Fruit fly (Drosophila melanogaster) whole organism, embryonic: ENCODE results near the gene IntS6.

Experiments used
- Abd-B ChIP-seq: fragments of 200-800 bp; sonication (Bioruptor generic); optimal IDR thresholded peaks from 2 replicates; lab custom pipeline; 2018; ENCODE audit warnings: missing biosample characterization, mild to moderate bottlenecking, missing genetic modification characterization, moderate library complexity
- Aef1 ChIP-seq: fragments of 200-800 bp; sonication (Bioruptor generic); IDR thresholded peaks from 3 replicates; pipeline ENCODE4 v1.3.6; 2022; ENCODE audit warnings: missing biosample characterization, missing genetic modification characterization
- Antp ChIP-seq: fragments of 200-800 bp; sonication (Bioruptor generic); optimal IDR thresholded peaks from 3 replicates; lab custom pipeline; 2016; ENCODE audit warnings: missing biosample characterization, missing genetic modification characterization
- CG1024 ChIP-seq: fragments of 200-800 bp; sonication (Bioruptor generic); IDR thresholded peaks from 2 replicates; pipeline ENCODE4 v1.3.6; 2022; ENCODE audit warnings: missing biosample characterization, missing genetic modification characterization
- CG10979 ChIP-seq: fragments of 200-800 bp; sonication (Bioruptor generic); optimal IDR thresholded peaks from 2 replicates; lab custom pipeline; 2018; ENCODE audit warnings: missing biosample characterization, mild to moderate bottlenecking, missing genetic modification characterization, moderate library complexity
- CG11695 ChIP-seq: fragments of 200-800 bp; sonication (Bioruptor generic); IDR thresholded peaks from 3 replicates; pipeline ENCODE4 v1.3.6; 2022; ENCODE audit warnings: missing biosample characterization, missing genetic modification characterization
- CG12071 ChIP-seq: fragments of 200-800 bp; sonication (Bioruptor generic); optimal IDR thresholded peaks from 3 replicates; lab custom pipeline; 2018; ENCODE audit warnings: missing biosample characterization, mild to moderate bottlenecking, missing genetic modification characterization
- CG1233 ChIP-seq: fragments of 200-800 bp; sonication (Bioruptor generic); optimal IDR thresholded peaks from 4 replicates; lab custom pipeline; 2018; ENCODE audit warnings: missing biosample characterization, mild to moderate bottlenecking, missing genetic modification characterization
- CG12659 ChIP-seq: fragments of 200-800 bp; sonication (Bioruptor generic); optimal IDR thresholded peaks from 3 replicates; lab custom pipeline; 2017; ENCODE audit warnings: mild to moderate bottlenecking, missing biosample characterization, missing genetic modification reagents, missing genetic modification characterization
- CG15269 ChIP-seq: fragments of 200-800 bp; sonication (Bioruptor generic); optimal IDR thresholded peaks from 2 replicates; lab custom pipeline; 2018; ENCODE audit warnings: missing biosample characterization, mild to moderate bottlenecking, missing genetic modification characterization, moderate library complexity
- CG15601 ChIP-seq: fragments of 200-800 bp; sonication (Bioruptor generic); optimal IDR thresholded peaks from 3 replicates; lab custom pipeline; 2019; ENCODE audit warnings: missing biosample characterization, mild to moderate bottlenecking, missing genetic modification characterization, moderate library complexity
- CG1603 ChIP-seq: fragments of 200-800 bp; sonication (Bioruptor generic); optimal IDR thresholded peaks from 2 replicates; lab custom pipeline; 2019; ENCODE audit warnings: missing biosample characterization, mild to moderate bottlenecking, missing genetic modification characterization, moderate library complexity
- CG16863 ChIP-seq: fragments of 200-800 bp; sonication (Bioruptor generic); optimal IDR thresholded peaks from 3 replicates; lab custom pipeline; 2016; ENCODE audit warnings: missing biosample characterization, missing genetic modification characterization
- CG17912 ChIP-seq: fragments of 200-800 bp; sonication (Bioruptor generic); optimal IDR thresholded peaks from 2 replicates; lab custom pipeline; 2018; ENCODE audit warnings: missing biosample characterization, mild to moderate bottlenecking, missing genetic modification characterization
- CG18599 ChIP-seq: fragments of 200-800 bp; sonication (Bioruptor generic); optimal IDR thresholded peaks from 3 replicates; lab custom pipeline; 2017; ENCODE audit warnings: missing biosample characterization, missing genetic modification characterization, mild to moderate bottlenecking, moderate library complexity, missing genetic modification reagents
- CG2875 ChIP-seq: fragments of 200-800 bp; sonication (Bioruptor generic); optimal IDR thresholded peaks from 2 replicates; lab custom pipeline; 2017; ENCODE audit warnings: missing biosample characterization, mild to moderate bottlenecking, missing genetic modification characterization, missing genetic modification reagents
- CG3407 ChIP-seq: fragments of 200-800 bp; sonication (Bioruptor generic); optimal IDR thresholded peaks from 2 replicates; lab custom pipeline; 2018; ENCODE audit warnings: missing biosample characterization, mild to moderate bottlenecking, missing genetic modification characterization
- CG4360 ChIP-seq: fragments of 200-800 bp; sonication (Bioruptor generic); IDR thresholded peaks from 2 replicates; pipeline ENCODE4 v1.3.6; 2022; ENCODE audit warnings: missing biosample characterization, missing genetic modification characterization
- CG4424 ChIP-seq: fragments of 200-800 bp; sonication (Bioruptor generic); optimal IDR thresholded peaks from 3 replicates; lab custom pipeline; 2016; ENCODE audit warnings: missing biosample characterization, missing genetic modification characterization
- CG6689 ChIP-seq: fragments of 200-800 bp; sonication (Bioruptor generic); IDR thresholded peaks from 2 replicates; pipeline ENCODE4 v1.3.6; 2022; ENCODE audit warnings: missing biosample characterization, missing genetic modification characterization
- CG7963 ChIP-seq: fragments of 200-800 bp; sonication (Bioruptor generic); IDR thresholded peaks from 3 replicates; pipeline ENCODE4 v1.3.6; 2022; ENCODE audit warnings: missing biosample characterization, missing genetic modification characterization; ENCODE audit not compliant: partially characterized antibody
- CG9609 ChIP-seq: fragments of 200-800 bp; sonication (Bioruptor generic); optimal IDR thresholded peaks from 3 replicates; lab custom pipeline; 2016; ENCODE audit warnings: missing biosample characterization, missing genetic modification characterization
- Chrac-16 ChIP-seq: fragments of 200-800 bp; sonication (Bioruptor generic); optimal IDR thresholded peaks from 3 replicates; lab custom pipeline; 2016; ENCODE audit warnings: missing biosample characterization, missing genetic modification characterization
- D ChIP-seq, 2 experiments: fragments of 200-800 bp in 1 of 2; fragments of >200 bp in 1 of 2; sonication (Bioruptor generic) in 1 of 2; optimal IDR thresholded peaks; 2 replicates in 1 of 2; 3 replicates in 1 of 2; lab custom pipeline; 2017; ENCODE audit warnings: mild to moderate bottlenecking in 1 of 2, missing biosample characterization in 1 of 2, missing genetic modification characterization in 1 of 2, missing genetic modification reagents in 1 of 2
- Gug ChIP-seq: fragments of 200-800 bp; sonication (Bioruptor generic); IDR thresholded peaks from 4 replicates; pipeline ENCODE4 v1.3.6; 2022; ENCODE audit warnings: missing biosample characterization, missing genetic modification characterization
- HHEX ChIP-seq: fragments of 200-800 bp; sonication (Bioruptor generic); optimal IDR thresholded peaks from 3 replicates; lab custom pipeline; 2017; ENCODE audit warnings: missing biosample characterization, mild to moderate bottlenecking, missing genetic modification characterization, missing genetic modification reagents
- HLH3B ChIP-seq: fragments of 200-800 bp; sonication (Bioruptor generic); IDR thresholded peaks from 2 replicates; pipeline ENCODE4 v1.3.6; 2022; ENCODE audit warnings: missing biosample characterization, missing genetic modification characterization
- Oaz ChIP-seq: fragments of 200-800 bp; sonication (Bioruptor generic); IDR thresholded peaks from 2 replicates; pipeline ENCODE4 v1.3.6; 2022; ENCODE audit warnings: missing biosample characterization, missing genetic modification characterization
- Pdp1 ChIP-seq, 2 experiments: fragments of 200-800 bp; sonication (Bioruptor generic); optimal IDR thresholded peaks; 3 replicates each; lab custom pipeline; 2016; ENCODE audit warnings: missing biosample characterization in 2 of 2, missing genetic modification characterization in 2 of 2, mild to moderate bottlenecking in 1 of 2, moderate library complexity in 1 of 2
- YL-1 ChIP-seq: fragments of 200-800 bp; sonication (Bioruptor generic); optimal IDR thresholded peaks from 3 replicates; lab custom pipeline; 2017; ENCODE audit warnings: missing biosample characterization, mild to moderate bottlenecking, missing genetic modification characterization
- bab2 ChIP-seq: fragments of 200-800 bp; sonication (Bioruptor generic); optimal IDR thresholded peaks from 2 replicates; lab custom pipeline; 2016; ENCODE audit warnings: missing biosample characterization, missing genetic modification characterization
- br ChIP-seq: fragments of >200 bp; optimal IDR thresholded peaks from 2 replicates; lab custom pipeline; 2017
- ci ChIP-seq: fragments of 200-800 bp; sonication (Bioruptor generic); IDR thresholded peaks from 3 replicates; pipeline ENCODE4 v1.3.6; 2022; ENCODE audit warnings: missing biosample characterization, missing genetic modification characterization
- crol ChIP-seq: fragments of 200-800 bp; sonication (Bioruptor generic); IDR thresholded peaks from 2 replicates; pipeline ENCODE4 v1.3.6; 2022; ENCODE audit warnings: missing biosample characterization, missing genetic modification characterization
- ewg ChIP-seq: fragments of 200-800 bp; sonication (Bioruptor generic); optimal IDR thresholded peaks from 3 replicates; lab custom pipeline; 2017; ENCODE audit warnings: mild to moderate bottlenecking, missing biosample characterization, missing genetic modification reagents, missing genetic modification characterization
- gem ChIP-seq: fragments of 200-800 bp; sonication (Bioruptor generic); optimal IDR thresholded peaks from 2 replicates; lab custom pipeline; 2019; ENCODE audit warnings: missing biosample characterization, mild to moderate bottlenecking, missing genetic modification characterization, moderate library complexity
- grau ChIP-seq: fragments of 200-800 bp; optimal IDR thresholded peaks from 3 replicates; lab custom pipeline; 2019; ENCODE audit warnings: missing biosample characterization, mild to moderate bottlenecking, missing genetic modification characterization, moderate library complexity
- hkb ChIP-seq, 2 experiments: fragments of 200-800 bp in 1 of 2; fragments of >200 bp in 1 of 2; sonication (Bioruptor generic) in 1 of 2; IDR thresholded peaks in 1 of 2; optimal IDR thresholded peaks in 1 of 2; 2 replicates each; pipeline versions ENCODE4 v1.3.6 to Lab custom; 2017 to 2022; ENCODE audit warnings: missing biosample characterization in 1 of 2, missing genetic modification characterization in 1 of 2
- nerfin-1 ChIP-seq: fragments of 200-800 bp; sonication (Bioruptor generic); optimal IDR thresholded peaks from 3 replicates; lab custom pipeline; 2019; ENCODE audit warnings: missing biosample characterization, mild to moderate bottlenecking, missing genetic modification characterization, moderate library complexity
- nmo ChIP-seq: fragments of 200-800 bp; sonication (Bioruptor generic); optimal IDR thresholded peaks from 2 replicates; lab custom pipeline; 2018; ENCODE audit warnings: missing biosample characterization, mild to moderate bottlenecking, missing genetic modification characterization, moderate library complexity
- prd ChIP-seq, 3 experiments: fragments of >200 bp in 2 of 3; fragments of 200-800 bp in 1 of 3; sonication (Bioruptor generic) in 1 of 3; optimal IDR thresholded peaks in 2 of 3; IDR thresholded peaks in 1 of 3; 2 replicates in 2 of 3; 3 replicates in 1 of 3; pipeline versions ENCODE4 v1.3.6 to Lab custom; 2017 to 2022; ENCODE audit warnings: missing biosample characterization in 1 of 3, missing genetic modification characterization in 1 of 3
- pros ChIP-seq: fragments of 200-800 bp; sonication (Bioruptor generic); optimal IDR thresholded peaks from 3 replicates; lab custom pipeline; 2019; ENCODE audit warnings: missing biosample characterization, mild to moderate bottlenecking, missing genetic modification characterization, moderate library complexity
- row ChIP-seq: fragments of 200-800 bp; sonication (Bioruptor generic); IDR thresholded peaks from 3 replicates; pipeline ENCODE4 v1.3.6; 2022; ENCODE audit warnings: missing biosample characterization, missing genetic modification characterization
- sisA ChIP-seq: fragments of 200-800 bp; sonication (Bioruptor generic); IDR thresholded peaks from 2 replicates; pipeline ENCODE4 v1.3.6; 2022; ENCODE audit warnings: missing biosample characterization, missing genetic modification characterization
- tap ChIP-seq: fragments of 200-800 bp; optimal IDR thresholded peaks from 3 replicates; lab custom pipeline; 2019; ENCODE audit warnings: missing biosample characterization, mild to moderate bottlenecking, missing genetic modification characterization, moderate library complexity
- tin ChIP-seq: fragments of 200-800 bp; sonication (Bioruptor generic); optimal IDR thresholded peaks from 3 replicates; lab custom pipeline; 2016; ENCODE audit warnings: missing biosample characterization, missing genetic modification characterization
- wor ChIP-seq: fragments of 200-800 bp; sonication (Bioruptor generic); IDR thresholded peaks from 2 replicates; pipeline ENCODE4 v1.3.6; 2022; ENCODE audit warnings: missing biosample characterization, missing genetic modification characterization

The IntS6 gene

dm6 chrX:5783260-5784040 is 36.4 kb upstream of the IntS6 start (continued):
- TF ChIP-seq ewg (GFP tag; lab: Kevin White, UChicago) (peak; percentile 31), CG2875 (GFP tag; lab: Kevin White, UChicago) (peak; percentile 52), D (optimal IDR thresholded peaks at IDR 0.05; lab: Kevin White, UChicago) (no peak), D (GFP tag; optimal IDR thresholded peaks at IDR 0.05; lab: Kevin White, UChicago) (peak; percentile 42), row (GFP tag; lab: Robert Waterston, UW) (peak; percentile 41; the same call in 1 of the 3 replicates), CG15269 (tag; lab: Kevin White, UChicago) (peak; percentile 47), tap (peak; percentile 1), nmo (GFP tag; lab: Kevin White, UChicago) (peak; percentile 57), Gug (0 out of 4 replicates have a peak, but pooled peaks have one; percentile 19), sisA (GFP tag; lab: Robert Waterston, UW) (peak; percentile 49), Aef1 (GFP tag; lab: Robert Waterston, UW) (no peak), CG12071 (GFP tag; lab: Kevin White, UChicago) (peak; percentile 22), CG1024 (GFP tag; lab: Robert Waterston, UW) (no peak), CG1233 (GFP tag; lab: Kevin White, UChicago) (peak; percentile 6), CG9609 (GFP tag; lab: Kevin White, UChicago) (no peak), CG12659 (peak; percentile 14), CG3407 (GFP tag; lab: Kevin White, UChicago) (peak; percentile 41), CG17912 (no peak), bab2 (no peak), Pdp1 (GFP tag; optimal IDR thresholded peaks at IDR 0.05; lab: Kevin White, UChicago) (peak in 1 of 2 experiments; percentile 17), CG6689 (GFP tag; lab: Robert Waterston, UW) (peak; percentile 68), hkb (optimal IDR thresholded peaks at IDR 0.05; lab: Kevin White, UChicago) (no peak), hkb (GFP tag; IDR thresholded peaks at IDR 0.05; lab: Robert Waterston, UW) (peak; percentile 51; the same call in 1 of the 2 replicates), YL-1 (GFP tag; lab: Kevin White, UChicago) (no peak), crol (GFP tag; lab: Robert Waterston, UW) (no peak), pros (no peak), prd (optimal IDR thresholded peaks at IDR 0.05; lab: Kevin White, UChicago) (no peak), prd (GFP tag; IDR thresholded peaks at IDR 0.05; lab: Robert Waterston, UW) (peak; percentile 55; the same call in 2 of the 3 replicates), CG11695 (GFP tag; lab: Robert Waterston, UW) (peak; percentile 15; the same call in 1 of the 3 replicates), Oaz (GFP tag; lab: Robert Waterston, UW) (no peak), CG16863 (GFP tag; lab: Kevin White, UChicago) (peak; percentile 4), br (no peak), CG10979 (tag; lab: Kevin White, UChicago) (peak; percentile 63), HLH3B (GFP tag; lab: Robert Waterston, UW) (peak; percentile 45), Abd-B (peak; percentile 20), CG7963 (no peak), Antp (GFP tag; lab: Kevin White, UChicago) (no peak), CG1603 (tag; lab: Kevin White, UChicago) (peak; percentile 74), gem (tag; lab: Kevin White, UChicago) (peak; percentile 69), ci (peak; percentile 69), wor (GFP tag; lab: Robert Waterston, UW) (peak; percentile 58), tin (peak; percentile 35), CG4424 (GFP tag; lab: Kevin White, UChicago) (peak; percentile 17), CG18599 (GFP tag; lab: Kevin White, UChicago) (peak; percentile 15), HHEX (GFP tag; lab: Kevin White, UChicago) (peak; percentile 8), nerfin-1 (tag; lab: Kevin White, UChicago) (peak; percentile 20), grau (tag; lab: Kevin White, UChicago) (peak; percentile 38), Chrac-16 (GFP tag; lab: Kevin White, UChicago) (peak; percentile 27), CG15601 (tag; lab: Kevin White, UChicago) (peak; percentile 1), CG4360 (GFP tag; lab: Robert Waterston, UW) (0 out of 2 replicates have a peak, but pooled peaks have one; percentile 24)
